Worm (Caenorhabditis elegans) whole organism, late embryonic: ENCODE data around the gene F54C4.4.

Experiments used
- ama-1 ChIP-seq: fragments of 150-350 bp; optimal IDR thresholded peaks from 2 replicates; lab custom pipeline; 2014
- eyg-1 ChIP-seq: sonication (generic microtip); optimal IDR thresholded peaks from 2 replicates; lab custom pipeline; 2016; ENCODE audit warnings: missing genotype, missing genetic modification characterization, missing compliant biosample characterization
- fkh-10 ChIP-seq: fragments of 150-350 bp; optimal IDR thresholded peaks from 2 replicates; lab custom pipeline; 2014; ENCODE audit warnings: missing biosample characterization, missing genetic modification reagents, missing genetic modification characterization
- fkh-6 ChIP-seq: sonication (generic microtip); optimal IDR thresholded peaks from 2 replicates; lab custom pipeline; 2016; ENCODE audit warnings: missing genetic modification characterization, missing compliant biosample characterization
- hlh-30 ChIP-seq: sonication (generic microtip); optimal IDR thresholded peaks from 2 replicates; lab custom pipeline; 2017; ENCODE audit warnings: antibody characterized with exemption, missing genetic modification characterization, missing compliant biosample characterization; ENCODE audit not compliant: insufficient read depth
- madf-2 ChIP-seq: sonication (generic microtip); optimal IDR thresholded peaks from 2 replicates; lab custom pipeline; 2017; ENCODE audit warnings: missing genetic modification characterization, missing compliant biosample characterization
- pha-4 ChIP-seq: fragments of 150-350 bp; optimal IDR thresholded peaks from 2 replicates; lab custom pipeline; 2018; ENCODE audit warnings: missing biosample characterization, missing genetic modification reagents, missing genetic modification characterization
- pqm-1 ChIP-seq: sonication (generic microtip); optimal IDR thresholded peaks from 2 replicates; lab custom pipeline; 2016; ENCODE audit warnings: missing genetic modification characterization, missing compliant biosample characterization

ce11 chrIII:69652-70051, 17.5 kb downstream of the F54C4.4 start, which contains the start of gene spt-4:
- no peak for TF ChIP-seq fkh-6
- TF ChIP-seq ama-1: no peak
- no peak for TF ChIP-seq pha-4 (tag; lab: Kevin White, UChicago)
- TF ChIP-seq fkh-10: no peak
- TF ChIP-seq eyg-1 (tag; lab: Kevin White, UChicago): no peak
- TF ChIP-seq madf-2: no peak
- no peak for TF ChIP-seq pqm-1 (tag; lab: Kevin White, UChicago)
- TF ChIP-seq hlh-30: no peak
